Worm (Caenorhabditis elegans): ENCODE data around the gene F15B9.10.

Gene F15B9.10

DNA sequence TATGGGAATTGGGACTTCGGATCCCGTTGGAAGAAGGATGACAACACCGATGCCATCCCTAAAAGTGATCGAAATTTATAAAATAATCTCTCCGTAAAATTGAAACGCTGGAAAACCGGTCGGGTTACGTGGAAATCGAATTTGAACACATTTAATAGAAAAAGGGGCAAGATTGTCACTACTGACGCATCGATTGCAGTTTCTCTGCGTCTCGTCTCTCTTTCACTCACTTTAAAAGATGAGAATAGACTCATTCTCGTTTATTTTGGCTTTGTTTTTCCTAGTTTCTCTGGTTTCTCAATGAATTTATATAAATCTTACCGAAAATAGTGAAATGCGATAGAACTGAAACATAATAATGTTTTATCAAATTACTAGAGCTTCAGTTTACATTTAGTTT is 32.9 kb upstream of the F15B9.10 start, which contains the start of gene scyl-1:
Gene scyl-1 (minus strand): TSS at position 56 of the 400 bp plus-strand sequence.
- no peak for TF ChIP-seq unc-39 (tag; optimal IDR thresholded peaks at IDR 0.05)
- no peak for TF ChIP-seq ztf-11 (tag; optimal IDR thresholded peaks at IDR 0.05)
- peak; percentile 62 for TF ChIP-seq jun-1 (tag; optimal IDR thresholded peaks at IDR 0.05)
- TF ChIP-seq ZK546.5 (tag; optimal IDR thresholded peaks at IDR 0.05), result no peak
- TF ChIP-seq nhr-11 (tag; optimal IDR thresholded peaks at IDR 0.05), result no peak
- TF ChIP-seq mdl-1 (tag; optimal IDR thresholded peaks at IDR 0.05), result no peak
- TF ChIP-seq eor-1 (tag; optimal IDR thresholded peaks at IDR 0.05), result no peak
- peak; percentile 26 for TF ChIP-seq lin-39 (tag; optimal IDR thresholded peaks at IDR 0.05)
- peak; percentile 30 for TF ChIP-seq lsy-12 (tag; optimal IDR thresholded peaks at IDR 0.05)
- TF ChIP-seq ztf-4 (tag; optimal IDR thresholded peaks at IDR 0.05), result no peak
- TF ChIP-seq fkh-2 (tag; optimal IDR thresholded peaks at IDR 0.05), result no peak
- peak; percentile 45 for TF ChIP-seq snpc-4 (tag; optimal IDR thresholded peaks at IDR 0.05)
- peak; percentile 69 for TF ChIP-seq lin-15B (tag; optimal IDR thresholded peaks at IDR 0.05)
- TF ChIP-seq ceh-82 (tag; optimal IDR thresholded peaks at IDR 0.05), result no peak
- peak; percentile 48 for TF ChIP-seq tbx-2 (tag; optimal IDR thresholded peaks at IDR 0.05)
- TF ChIP-seq pha-4 (tag; optimal IDR thresholded peaks at IDR 0.05), result peak; percentile 75
- TF ChIP-seq skn-1 (tag; optimal IDR thresholded peaks at IDR 0.05), result no peak
- TF ChIP-seq nhr-237 (tag; optimal IDR thresholded peaks at IDR 0.05), result no peak
- no peak for TF ChIP-seq aly-2 (tag; optimal IDR thresholded peaks at IDR 0.05)
- TF ChIP-seq nhr-23 (tag; optimal IDR thresholded peaks at IDR 0.05), result peak; percentile 94
- TF ChIP-seq nhr-67 (tag; optimal IDR thresholded peaks at IDR 0.05), result no peak
- TF ChIP-seq nhr-76 (tag; optimal IDR thresholded peaks at IDR 0.05), result no peak
- no peak for TF ChIP-seq zag-1 (tag; optimal IDR thresholded peaks at IDR 0.05)
- peak; percentile 18 for TF ChIP-seq elt-1 (tag; optimal IDR thresholded peaks at IDR 0.05)
- TF ChIP-seq egl-27 (tag; optimal IDR thresholded peaks at IDR 0.05), result peak; percentile 13
- TF ChIP-seq hmg-11 (tag; optimal IDR thresholded peaks at IDR 0.05), result peak; percentile 87
- no peak for TF ChIP-seq nhr-28 (tag; optimal IDR thresholded peaks at IDR 0.05)
- TF ChIP-seq pqm-1 (tag; optimal IDR thresholded peaks at IDR 0.05), result peak; percentile 20
- TF ChIP-seq fkh-10 (GFP tag; optimal IDR thresholded peaks at IDR 0.05), result no peak
- no peak for TF ChIP-seq daf-12 (tag; optimal IDR thresholded peaks at IDR 0.05)
- TF ChIP-seq mml-1 (tag; optimal IDR thresholded peaks at IDR 0.05), result no peak
- no peak for TF ChIP-seq ama-1 (optimal IDR thresholded peaks at IDR 0.05)
- TF ChIP-seq nhr-43 (tag; optimal IDR thresholded peaks at IDR 0.05; ENCODE audit: poor library complexity, severe bottlenecking), result peak; percentile 91
- peak; percentile 62 for TF ChIP-seq ceh-28 (tag; optimal IDR thresholded peaks at IDR 0.05)
- no peak for TF ChIP-seq ceh-16 (tag; optimal IDR thresholded peaks at IDR 0.05)
- peak; percentile 1 for TF ChIP-seq nhr-77 (tag; optimal IDR thresholded peaks at IDR 0.05)
- peak; percentile 45 for TF ChIP-seq elt-2 (tag; optimal IDR thresholded peaks at IDR 0.05)
- peak; percentile 40 for TF ChIP-seq R02D3.7 (tag; optimal IDR thresholded peaks at IDR 0.05)
- TF ChIP-seq nhr-25 (tag; optimal IDR thresholded peaks at IDR 0.05), result peak; percentile 69
- no peak for TF ChIP-seq elt-3 (tag; optimal IDR thresholded peaks at IDR 0.05)
- peak; percentile 74 for TF ChIP-seq nfya-1 (tag; optimal IDR thresholded peaks at IDR 0.05; ENCODE audit: insufficient read depth)
- no peak for TF ChIP-seq fos-1 (tag; optimal IDR thresholded peaks at IDR 0.05)
- no peak for TF ChIP-seq unc-62 (GFP tag; optimal IDR thresholded peaks at IDR 0.05)
- no peak for TF ChIP-seq ceh-9 (tag; optimal IDR thresholded peaks at IDR 0.05)
- no peak for TF ChIP-seq egl-5 (tag; optimal IDR thresholded peaks at IDR 0.05)
- no peak for TF ChIP-seq sea-2 (GFP tag; optimal IDR thresholded peaks at IDR 0.05)

- TF ChIP-seq nhr-12 (tag; optimal IDR thresholded peaks at IDR 0.05) (no peak), pha-4 (tag; optimal IDR thresholded peaks at IDR 0.05) (no peak), egl-27 (tag; optimal IDR thresholded peaks at IDR 0.05) (no peak), ztf-4 (tag; optimal IDR thresholded peaks at IDR 0.05) (no peak), snpc-4 (tag; optimal IDR thresholded peaks at IDR 0.05) (no peak), ceh-9 (tag; optimal IDR thresholded peaks at IDR 0.05) (no peak), mdl-1 (tag; optimal IDR thresholded peaks at IDR 0.05) (no peak), unc-62 (GFP tag; optimal IDR thresholded peaks at IDR 0.05) (no peak)
These were observed 27.7 kb upstream of the F15B9.10 start, which contains the start of gene W07G4.2 for ce11 chrV:13036466-13036865. TSS of gene W07G4.2 (minus strand) at chrV:13036566.

Measured in whole organism, L3 larva.